Worm (Caenorhabditis elegans): Measurements from ENCODE around the gene K08F9.4.

K08F9.4 gene

DNA sequence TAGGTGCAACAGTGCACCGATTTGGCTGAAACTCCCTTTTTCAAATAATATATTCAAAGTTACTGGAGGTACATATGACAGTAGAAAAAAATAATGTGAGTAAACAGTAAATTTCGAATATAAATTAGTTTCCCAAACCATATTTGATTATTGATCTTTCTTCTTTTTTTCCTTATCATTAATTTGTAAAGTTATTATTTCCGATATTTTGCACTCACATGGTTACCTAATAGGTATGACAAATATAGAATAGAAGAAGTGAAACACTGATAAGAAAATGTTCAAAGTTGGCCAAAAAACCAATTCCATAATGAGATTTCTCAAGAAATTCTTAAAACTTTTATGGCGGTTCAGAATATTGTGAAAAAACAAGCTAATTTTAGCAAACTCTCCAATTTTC lies 4.0 kb upstream of the K08F9.4 start:
- TF ChIP-seq tbx-37 (GFP tag; conservative IDR thresholded peaks at IDR 0.05): no peak
- TF ChIP-seq pes-1 (GFP tag; IDR thresholded peaks at IDR 0.05): no peak
- TF ChIP-seq ceh-36 (tag; optimal IDR thresholded peaks at IDR 0.05): no peak
- TF ChIP-seq ama-1 (optimal IDR thresholded peaks at IDR 0.05): no peak
- no peak for TF ChIP-seq flt-1 (GFP tag; IDR thresholded peaks at IDR 0.05)
- TF ChIP-seq aly-1 (tag; optimal IDR thresholded peaks at IDR 0.05): no peak
- no peak for TF ChIP-seq ceh-13 (GFP tag; optimal IDR thresholded peaks at IDR 0.05)
- TF ChIP-seq scrt-1 (GFP tag; IDR thresholded peaks at IDR 0.05): no peak

DNA sequence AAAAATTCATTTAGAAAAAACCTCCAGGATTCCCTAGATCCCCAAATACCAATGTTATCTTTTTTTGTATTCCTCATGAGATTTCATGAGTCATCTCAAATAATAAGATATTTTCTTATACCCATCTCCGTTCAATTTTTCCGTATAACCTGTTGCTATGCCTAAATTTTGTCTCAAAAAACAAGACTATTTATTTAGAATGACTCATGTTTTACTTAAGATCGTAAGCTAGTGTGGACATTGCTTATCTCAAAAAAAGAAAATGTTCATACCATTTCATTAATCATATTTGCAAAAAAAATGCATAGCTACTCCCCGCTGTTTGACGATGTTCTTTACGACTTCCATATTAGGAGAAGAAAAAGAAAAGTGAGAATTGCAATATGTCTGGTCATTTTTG lies 3.6 kb upstream of the K08F9.4 start, which contains the start of gene K08F9.3:
TSS of gene K08F9.3 (plus strand) at position 301 of the 400 bp plus-strand sequence.
- TF ChIP-seq hnd-1 (tag; optimal IDR thresholded peaks at IDR 0.05): no peak
- no peak for TF ChIP-seq sea-1 (GFP tag; conservative IDR thresholded peaks at IDR 0.05)
- no peak for TF ChIP-seq B0310.2 (tag; optimal IDR thresholded peaks at IDR 0.05)
- TF ChIP-seq ceh-13 (GFP tag; optimal IDR thresholded peaks at IDR 0.05): no peak
- TF ChIP-seq F13C5.2 (tag; optimal IDR thresholded peaks at IDR 0.05): no peak
- TF ChIP-seq tbx-37 (GFP tag; conservative IDR thresholded peaks at IDR 0.05): no peak
- TF ChIP-seq ama-1 (optimal IDR thresholded peaks at IDR 0.05): no peak
- TF ChIP-seq tbx-11 (GFP tag; IDR thresholded peaks at IDR 0.05): no peak
- no peak for TF ChIP-seq ceh-36 (tag; optimal IDR thresholded peaks at IDR 0.05)
- TF ChIP-seq pes-1 (GFP tag; IDR thresholded peaks at IDR 0.05): no peak
- TF ChIP-seq hmg-4 (GFP tag; optimal IDR thresholded peaks at IDR 0.05): no peak
- TF ChIP-seq flt-1 (GFP tag; IDR thresholded peaks at IDR 0.05): no peak
- no peak for TF ChIP-seq ets-7 (tag; optimal IDR thresholded peaks at IDR 0.05)
- no peak for TF ChIP-seq tra-4 (tag; optimal IDR thresholded peaks at IDR 0.05)
- TF ChIP-seq hmbx-1 (tag; optimal IDR thresholded peaks at IDR 0.05): no peak

DNA sequence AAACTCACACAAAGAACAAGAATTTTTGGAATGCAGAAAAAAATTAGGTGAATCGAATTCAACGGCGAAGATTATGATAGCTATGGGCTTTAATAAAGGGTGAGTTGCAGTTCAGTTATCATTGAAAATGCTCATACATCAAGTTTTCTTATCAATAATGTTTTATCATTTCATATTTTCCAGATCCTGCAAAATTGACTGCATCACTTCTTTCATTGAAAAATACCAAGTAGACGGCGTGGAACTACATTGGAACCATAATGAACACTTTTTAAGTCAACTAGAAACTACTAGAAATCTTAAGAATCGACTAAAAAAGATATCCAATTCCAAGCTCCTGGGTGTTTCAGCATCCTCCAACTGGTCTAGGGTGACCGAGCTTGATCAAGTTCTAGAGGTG lies 534 bp upstream of the K08F9.4 start, which contains the start of gene K08F9.1:
TSS of gene K08F9.1 (minus strand) at position 101 of the 400 bp plus-strand sequence.
- TF ChIP-seq hmbx-1 (tag; optimal IDR thresholded peaks at IDR 0.05) (no peak), F13C5.2 (tag; optimal IDR thresholded peaks at IDR 0.05) (no peak), hnd-1 (tag; optimal IDR thresholded peaks at IDR 0.05) (no peak), B0310.2 (tag; optimal IDR thresholded peaks at IDR 0.05) (no peak), ets-7 (tag; optimal IDR thresholded peaks at IDR 0.05) (no peak), hmg-4 (GFP tag; optimal IDR thresholded peaks at IDR 0.05) (no peak), aly-1 (tag; optimal IDR thresholded peaks at IDR 0.05) (no peak), tra-4 (tag; optimal IDR thresholded peaks at IDR 0.05) (no peak), scrt-1 (GFP tag; IDR thresholded peaks at IDR 0.05) (no peak), pes-1 (GFP tag; IDR thresholded peaks at IDR 0.05) (no peak), flt-1 (GFP tag; IDR thresholded peaks at IDR 0.05) (no peak), sea-1 (GFP tag; conservative IDR thresholded peaks at IDR 0.05) (no peak), ceh-13 (GFP tag; optimal IDR thresholded peaks at IDR 0.05) (no peak), ceh-36 (tag; optimal IDR thresholded peaks at IDR 0.05) (no peak), tbx-37 (GFP tag; conservative IDR thresholded peaks at IDR 0.05) (no peak)

- TF ChIP-seq hnd-1 (tag; optimal IDR thresholded peaks at IDR 0.05): no peak
- no peak for TF ChIP-seq tra-4 (tag; optimal IDR thresholded peaks at IDR 0.05)
Measured at ce11 chrV:15147776-15148175, 4.0 kb downstream of the K08F9.4 start, which contains the start of gene T09F5.20. TSS of gene T09F5.20 (minus strand) at chrV:15147876.

ce11 chrV:15148800-15149199 lies 5.0 kb downstream of the K08F9.4 start, which contains the start of gene T09F5.1:
TSS of gene T09F5.1 (plus strand) at chrV:15149100.
- no peak for TF ChIP-seq flt-1 (GFP tag; IDR thresholded peaks at IDR 0.05)
- no peak for TF ChIP-seq hnd-1 (tag; optimal IDR thresholded peaks at IDR 0.05)
- no peak for TF ChIP-seq pes-1 (GFP tag; IDR thresholded peaks at IDR 0.05)
- TF ChIP-seq hmbx-1 (tag; optimal IDR thresholded peaks at IDR 0.05): no peak
- TF ChIP-seq ceh-36 (tag; optimal IDR thresholded peaks at IDR 0.05): no peak
- TF ChIP-seq ets-7 (tag; optimal IDR thresholded peaks at IDR 0.05): no peak
- no peak for TF ChIP-seq ceh-13 (GFP tag; optimal IDR thresholded peaks at IDR 0.05)
- TF ChIP-seq aly-1 (tag; optimal IDR thresholded peaks at IDR 0.05): no peak

DNA sequence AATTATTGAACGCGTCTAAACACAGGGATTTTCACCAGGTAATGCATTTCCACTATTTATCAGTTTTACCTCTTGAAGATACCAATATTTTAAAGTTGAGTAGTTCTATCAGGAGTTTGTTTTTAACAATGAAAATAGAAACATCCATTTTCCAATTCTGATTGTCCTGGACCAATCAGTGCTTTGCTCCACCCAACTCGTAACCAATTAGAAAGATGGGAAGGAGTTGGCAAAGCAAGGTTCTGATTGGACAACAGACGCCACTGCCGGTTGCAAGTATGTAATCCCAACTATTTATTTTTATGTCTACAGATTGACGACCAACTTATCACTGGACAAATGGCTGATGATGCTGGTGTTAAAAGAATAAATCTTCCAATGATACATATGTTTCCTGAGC lies 6.4 kb downstream of the K08F9.4 start:
- TF ChIP-seq hmg-4 (GFP tag; optimal IDR thresholded peaks at IDR 0.05) (no peak), pes-1 (GFP tag; IDR thresholded peaks at IDR 0.05) (no peak), sea-1 (GFP tag; conservative IDR thresholded peaks at IDR 0.05) (no peak), ama-1 (optimal IDR thresholded peaks at IDR 0.05) (no peak), hnd-1 (tag; optimal IDR thresholded peaks at IDR 0.05) (no peak), ets-7 (tag; optimal IDR thresholded peaks at IDR 0.05) (no peak), flt-1 (GFP tag; IDR thresholded peaks at IDR 0.05) (no peak), tbx-37 (GFP tag; conservative IDR thresholded peaks at IDR 0.05) (no peak), aly-1 (tag; optimal IDR thresholded peaks at IDR 0.05) (no peak), ceh-13 (GFP tag; optimal IDR thresholded peaks at IDR 0.05) (no peak), F13C5.2 (tag; optimal IDR thresholded peaks at IDR 0.05) (no peak), scrt-1 (GFP tag; IDR thresholded peaks at IDR 0.05) (no peak), tra-4 (tag; optimal IDR thresholded peaks at IDR 0.05) (no peak)

DNA sequence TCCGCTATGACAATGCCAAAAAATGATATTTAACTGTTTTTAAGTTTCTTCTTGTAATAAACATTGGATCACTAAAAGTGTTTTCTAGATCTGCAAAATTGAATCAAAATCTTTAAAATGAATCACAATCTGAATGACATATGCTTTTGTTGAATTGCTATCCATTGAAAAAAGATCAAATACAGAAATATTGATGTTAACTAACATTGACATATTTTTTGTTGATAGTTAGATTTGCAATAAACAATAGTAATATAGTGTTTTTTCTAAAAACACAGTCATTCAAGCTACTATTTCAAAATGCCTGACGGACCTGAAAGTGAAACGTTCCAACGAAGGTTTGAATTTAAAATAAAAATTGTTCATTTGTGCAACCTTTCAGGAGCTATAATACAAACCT lies 6.8 kb downstream of the K08F9.4 start, which contains the start of gene T09F5.2:
TSS of gene T09F5.2 (plus strand) at position 301 of the 400 bp plus-strand sequence.
- TF ChIP-seq B0310.2 (tag; optimal IDR thresholded peaks at IDR 0.05) (no peak), pes-1 (GFP tag; IDR thresholded peaks at IDR 0.05) (no peak), flt-1 (GFP tag; IDR thresholded peaks at IDR 0.05) (no peak), hmg-4 (GFP tag; optimal IDR thresholded peaks at IDR 0.05) (no peak), ceh-13 (GFP tag; optimal IDR thresholded peaks at IDR 0.05) (no peak), scrt-1 (GFP tag; IDR thresholded peaks at IDR 0.05) (no peak), hnd-1 (tag; optimal IDR thresholded peaks at IDR 0.05) (no peak), F13C5.2 (tag; optimal IDR thresholded peaks at IDR 0.05) (no peak), hmbx-1 (tag; optimal IDR thresholded peaks at IDR 0.05) (no peak), ets-7 (tag; optimal IDR thresholded peaks at IDR 0.05) (no peak), sea-1 (GFP tag; conservative IDR thresholded peaks at IDR 0.05) (no peak), ama-1 (optimal IDR thresholded peaks at IDR 0.05) (no peak), ceh-36 (tag; optimal IDR thresholded peaks at IDR 0.05) (no peak), tra-4 (tag; optimal IDR thresholded peaks at IDR 0.05) (no peak), tbx-37 (GFP tag; conservative IDR thresholded peaks at IDR 0.05) (no peak), tbx-11 (GFP tag; IDR thresholded peaks at IDR 0.05) (no peak)

- no peak for TF ChIP-seq aly-1 (tag; optimal IDR thresholded peaks at IDR 0.05)
- no peak for TF ChIP-seq hmbx-1 (tag; optimal IDR thresholded peaks at IDR 0.05)
- TF ChIP-seq sea-1 (GFP tag; conservative IDR thresholded peaks at IDR 0.05): no peak
- no peak for TF ChIP-seq hnd-1 (tag; optimal IDR thresholded peaks at IDR 0.05)
- no peak for TF ChIP-seq scrt-1 (GFP tag; IDR thresholded peaks at IDR 0.05)
- TF ChIP-seq ceh-36 (tag; optimal IDR thresholded peaks at IDR 0.05): no peak
- no peak for TF ChIP-seq B0310.2 (tag; optimal IDR thresholded peaks at IDR 0.05)
- no peak for TF ChIP-seq flt-1 (GFP tag; IDR thresholded peaks at IDR 0.05)
- TF ChIP-seq tbx-11 (GFP tag; IDR thresholded peaks at IDR 0.05): no peak
- TF ChIP-seq F13C5.2 (tag; optimal IDR thresholded peaks at IDR 0.05): no peak
- no peak for TF ChIP-seq hmg-4 (GFP tag; optimal IDR thresholded peaks at IDR 0.05)
- no peak for TF ChIP-seq tbx-37 (GFP tag; conservative IDR thresholded peaks at IDR 0.05)
- no peak for TF ChIP-seq ceh-13 (GFP tag; optimal IDR thresholded peaks at IDR 0.05)
- no peak for TF ChIP-seq pes-1 (GFP tag; IDR thresholded peaks at IDR 0.05)
- TF ChIP-seq ets-7 (tag; optimal IDR thresholded peaks at IDR 0.05): no peak
Measured at ce11 chrV:15152010-15152409, 8.2 kb downstream of the K08F9.4 start.

Data from whole organism, early embryonic.